Worm (Caenorhabditis elegans): Measurements from ENCODE around the gene glb-22.

ce11 chrV:14614454-14614853, 14.4 kb downstream of the glb-22 start:
- no peak for TF ChIP-seq nhr-28 (tag; optimal IDR thresholded peaks at IDR 0.05)
- no peak for TF ChIP-seq nhr-12 (tag; optimal IDR thresholded peaks at IDR 0.05)
- TF ChIP-seq nhr-237 (tag; optimal IDR thresholded peaks at IDR 0.05) = no peak
- no peak for TF ChIP-seq elt-3 (tag; optimal IDR thresholded peaks at IDR 0.05)
- TF ChIP-seq snpc-4 (tag; optimal IDR thresholded peaks at IDR 0.05) = no peak
- no peak for TF ChIP-seq lin-13 (tag; optimal IDR thresholded peaks at IDR 0.05)
- no peak for TF ChIP-seq unc-120 (tag; optimal IDR thresholded peaks at IDR 0.05; ENCODE audit: poor library complexity, severe bottlenecking)
- no peak for TF ChIP-seq flh-1 (GFP tag; optimal IDR thresholded peaks at IDR 0.05)
- no peak for TF ChIP-seq sptf-1 (tag; optimal IDR thresholded peaks at IDR 0.05)
- TF ChIP-seq unc-62 (GFP tag; optimal IDR thresholded peaks at IDR 0.05) = no peak
